Worm (Caenorhabditis elegans) whole organism, L1 larva: ENCODE results near the gene F53F8.3.

Experiments
- jun-1 ChIP-seq: fragments of 150-350 bp; optimal IDR thresholded peaks from 2 replicates; lab custom pipeline; 2014; ENCODE audit warnings: missing biosample characterization, missing genetic modification reagents, missing genetic modification characterization
- tbx-2 ChIP-seq: sonication (generic microtip); optimal IDR thresholded peaks from 2 replicates; lab custom pipeline; 2016; ENCODE audit warnings: missing genetic modification characterization, missing compliant biosample characterization

DNA sequence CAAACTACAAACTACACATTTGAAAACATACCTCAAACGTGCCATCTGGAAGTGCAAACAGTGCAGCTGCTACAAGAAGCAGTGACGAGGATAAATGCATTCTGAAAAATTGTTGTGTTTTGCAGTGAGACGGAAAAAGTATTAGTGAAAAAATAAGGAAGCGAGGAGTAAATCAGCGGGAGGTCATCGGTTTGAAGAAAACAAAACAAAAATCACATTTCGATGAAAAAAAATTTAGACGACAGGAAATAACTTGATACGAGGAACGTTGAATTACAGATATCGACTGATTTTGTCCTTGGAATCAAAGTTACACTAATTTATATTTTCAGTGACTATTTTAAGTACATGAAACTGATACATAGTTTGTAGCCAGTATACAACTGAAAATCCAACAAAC, 2.3 kb upstream of the F53F8.3 start, which contains the start of gene F53F8.4:
- TF ChIP-seq tbx-2 (no peak), jun-1 (tag; lab: Kevin White, UChicago) (no peak)
